Worm (Caenorhabditis elegans) whole organism, L4/young adult: Measurements from ENCODE around the gene T04H1.13.

Source experiments
- W03F9.2 ChIP-seq: fragments of 150-350 bp; optimal IDR thresholded peaks from 2 replicates; lab custom pipeline; 2014; ENCODE audit warnings: missing biosample characterization, missing genetic modification characterization
- dao-5 ChIP-seq: sonication (generic microtip); optimal IDR thresholded peaks from 2 replicates; lab custom pipeline; 2016; ENCODE audit warnings: missing genotype, missing genetic modification characterization, moderate library complexity, missing compliant biosample characterization
- him-1 ChIP-seq: sonication (generic microtip); optimal IDR thresholded peaks from 2 replicates; lab custom pipeline; 2016; ENCODE audit warnings: missing genotype, missing genetic modification reagents, missing genetic modification characterization, missing compliant biosample characterization

The T04H1.13 gene

ce11 chrV:12199474-12199873, 45.4 kb downstream of the T04H1.13 start:
- TF ChIP-seq him-1 (tag; lab: Kevin White, UChicago): no peak
- no peak for TF ChIP-seq W03F9.2 (tag; lab: Kevin White, UChicago)
- TF ChIP-seq dao-5: no peak

ce11 chrV:12198545-12198944, 46.3 kb downstream of the T04H1.13 start, which contains the start of gene lon-3:
Gene lon-3, minus strand, starts transcription at chrV:12198645.
- no peak for TF ChIP-seq W03F9.2 (tag; lab: Kevin White, UChicago)
- TF ChIP-seq him-1 (tag; lab: Kevin White, UChicago): no peak
- TF ChIP-seq dao-5: no peak

ce11 chrV:12197748-12198147, 47.1 kb downstream of the T04H1.13 start:
- TF ChIP-seq him-1 (tag; lab: Kevin White, UChicago) (no peak), dao-5 (no peak), W03F9.2 (tag; lab: Kevin White, UChicago) (no peak)

- TF ChIP-seq W03F9.2 (tag; lab: Kevin White, UChicago) (no peak), him-1 (tag; lab: Kevin White, UChicago) (no peak), dao-5 (no peak)
These were observed 48.2 kb downstream of the T04H1.13 start for ce11 chrV:12196659-12197058.

- no peak for TF ChIP-seq him-1 (tag; lab: Kevin White, UChicago)
These were observed 49.0 kb downstream of the T04H1.13 start, which contains the start of gene ZK836.3 for ce11 chrV:12195845-12196244. Gene ZK836.3, minus strand, starts transcription at chrV:12195945.
